Worm (Caenorhabditis elegans) whole organism, young adult: ENCODE results near the gene C07A9.9.

Source experiments
- D2030.7 ChIP-seq: fragments of 200-800 bp; sonication (Bioruptor generic); IDR thresholded peaks from 2 replicates; pipeline ENCODE4 v1.3.6; 2022; ENCODE audit warnings: missing genetic modification reagents, missing genetic modification characterization, missing compliant biosample characterization
- F37B4.10 ChIP-seq: fragments of 200-800 bp; sonication (Bioruptor generic); IDR thresholded peaks from 2 replicates; pipeline ENCODE4 v1.3.6; 2022; ENCODE audit warnings: missing genetic modification characterization, missing compliant biosample characterization
- F39B2.1 ChIP-seq: fragments of 200-800 bp; sonication (Bioruptor generic); IDR thresholded peaks from 2 replicates; pipeline ENCODE4 v1.3.6; 2022; ENCODE audit warnings: missing genetic modification reagents, missing genetic modification characterization, missing compliant biosample characterization
- K12H6.12 ChIP-seq: fragments of 200-800 bp; sonication (Bioruptor generic); optimal IDR thresholded peaks from 2 replicates; lab custom pipeline; 2018; ENCODE audit warnings: mild to moderate bottlenecking, missing genetic modification characterization, missing compliant biosample characterization
- Y53F4B.3 ChIP-seq: fragments of 200-800 bp; sonication (Bioruptor generic); IDR thresholded peaks from 2 replicates; pipeline ENCODE4 v1.3.6; 2022; ENCODE audit warnings: missing genetic modification reagents, missing genetic modification characterization, missing compliant biosample characterization
- Y53G8AR.9 ChIP-seq: fragments of 200-800 bp; sonication (Bioruptor generic); conservative IDR thresholded peaks from 2 replicates; pipeline ENCODE4 v1.3.6; 2022; ENCODE audit warnings: missing genetic modification reagents, missing genetic modification characterization, missing compliant biosample characterization
- Y95B8A.8 ChIP-seq: fragments of 200-800 bp; sonication (Bioruptor generic); IDR thresholded peaks from 2 replicates; pipeline ENCODE4 v1.3.6; 2022; ENCODE audit warnings: missing genetic modification reagents, missing genetic modification characterization, missing compliant biosample characterization
- atf-7 ChIP-seq: sonication (generic microtip); optimal IDR thresholded peaks from 2 replicates; lab custom pipeline; 2017; ENCODE audit warnings: mild to moderate bottlenecking, missing genetic modification characterization, missing compliant biosample characterization
- attf-3 ChIP-seq: fragments of 200-800 bp; sonication (Bioruptor generic); conservative IDR thresholded peaks from 2 replicates; pipeline ENCODE4 v1.3.6; 2022; ENCODE audit warnings: missing genetic modification reagents, missing genetic modification characterization, missing compliant biosample characterization
- attf-6 ChIP-seq: fragments of 200-800 bp; sonication (Bioruptor generic); IDR thresholded peaks from 2 replicates; pipeline ENCODE4 v1.3.6; 2022; ENCODE audit warnings: missing genetic modification reagents, missing genetic modification characterization, missing compliant biosample characterization
- bed-1 ChIP-seq: fragments of 200-800 bp; sonication (Bioruptor generic); IDR thresholded peaks from 2 replicates; pipeline ENCODE4 v1.3.6; 2022; ENCODE audit warnings: missing genetic modification reagents, missing genetic modification characterization, missing compliant biosample characterization
- ccch-3 ChIP-seq: fragments of 200-800 bp; sonication (Bioruptor generic); optimal IDR thresholded peaks from 2 replicates; lab custom pipeline; 2018; ENCODE audit warnings: mild to moderate bottlenecking, missing genetic modification characterization, missing compliant biosample characterization
- cebp-1 ChIP-seq, 2 experiments: fragments of 200-800 bp in 1 of 2; sonication (Bioruptor generic) in 1 of 2; sonication (generic microtip) in 1 of 2; IDR thresholded peaks in 1 of 2; optimal IDR thresholded peaks in 1 of 2; 2 replicates each; pipeline versions ENCODE4 v1.3.6 to Lab custom; 2017 to 2022; ENCODE audit warnings: missing compliant biosample characterization in 2 of 2, missing genetic modification characterization in 2 of 2, mild to moderate bottlenecking in 1 of 2, missing genetic modification reagents in 1 of 2, moderate library complexity in 1 of 2
- ceh-27 ChIP-seq: fragments of 200-800 bp; sonication (Bioruptor generic); optimal IDR thresholded peaks from 2 replicates; lab custom pipeline; 2018; ENCODE audit warnings: mild to moderate bottlenecking, missing genetic modification characterization, moderate library complexity, missing compliant biosample characterization
- ceh-40 ChIP-seq: fragments of 200-800 bp; sonication (Bioruptor generic); IDR thresholded peaks from 2 replicates; pipeline ENCODE4 v1.3.6; 2022; ENCODE audit warnings: missing genetic modification characterization, missing compliant biosample characterization
- ceh-58 ChIP-seq: fragments of 200-800 bp; sonication (Bioruptor generic); IDR thresholded peaks from 2 replicates; pipeline ENCODE4 v1.3.6; 2022; ENCODE audit warnings: missing genetic modification characterization, missing compliant biosample characterization
- ekl-4 ChIP-seq: fragments of 200-800 bp; sonication (Bioruptor generic); IDR thresholded peaks from 2 replicates; pipeline ENCODE4 v1.3.6; 2022; ENCODE audit warnings: missing genetic modification reagents, missing genetic modification characterization, missing compliant biosample characterization
- ets-4 ChIP-seq: fragments of 200-800 bp; sonication (Bioruptor generic); optimal IDR thresholded peaks from 2 replicates; lab custom pipeline; 2018; ENCODE audit warnings: mild to moderate bottlenecking, missing genetic modification characterization, missing compliant biosample characterization
- hlh-12 ChIP-seq: sonication (generic microtip); optimal IDR thresholded peaks from 2 replicates; lab custom pipeline; 2016; ENCODE audit warnings: missing genetic modification characterization, missing compliant biosample characterization
- hmg-20 ChIP-seq: fragments of 200-800 bp; sonication (Bioruptor generic); IDR thresholded peaks from 2 replicates; pipeline ENCODE4 v1.3.6; 2022; ENCODE audit warnings: missing genetic modification reagents, missing genetic modification characterization, missing compliant biosample characterization
- lin-26 ChIP-seq: fragments of 200-800 bp; sonication (Bioruptor generic); IDR thresholded peaks from 2 replicates; pipeline ENCODE4 v1.3.6; 2022; ENCODE audit warnings: missing genetic modification reagents, missing genetic modification characterization, missing compliant biosample characterization
- lin-35 ChIP-seq, 3 experiments: fragments of 150-350 bp in 2 of 3; sonication (generic microtip) in 1 of 3; optimal IDR thresholded peaks; 2 replicates each; lab custom pipeline; 2014 to 2018; ENCODE audit warnings: missing biosample characterization in 3 of 3, missing genetic modification characterization in 3 of 3, missing genetic modification reagents in 3 of 3
- lsl-1 ChIP-seq: fragments of 200-800 bp; sonication (Bioruptor generic); optimal IDR thresholded peaks from 2 replicates; lab custom pipeline; 2018; ENCODE audit warnings: mild to moderate bottlenecking, missing genetic modification characterization, moderate library complexity, missing compliant biosample characterization
- madf-6 ChIP-seq: fragments of 200-800 bp; sonication (Bioruptor generic); IDR thresholded peaks from 2 replicates; pipeline ENCODE4 v1.3.6; 2022; ENCODE audit warnings: missing genetic modification reagents, missing genetic modification characterization, missing compliant biosample characterization
- nfyb-1 ChIP-seq: fragments of 200-800 bp; sonication (Bioruptor generic); IDR thresholded peaks from 2 replicates; pipeline ENCODE4 v1.3.6; 2022; ENCODE audit warnings: missing genetic modification reagents, missing genetic modification characterization, missing compliant biosample characterization
- nhr-120 ChIP-seq: fragments of 200-800 bp; sonication (Bioruptor generic); IDR thresholded peaks from 2 replicates; pipeline ENCODE4 v1.3.6; 2022; ENCODE audit warnings: missing genetic modification characterization, missing compliant biosample characterization
- nhr-179 ChIP-seq: sonication (generic microtip); optimal IDR thresholded peaks from 2 replicates; lab custom pipeline; 2016; ENCODE audit warnings: mild to moderate bottlenecking, missing genetic modification characterization, missing compliant biosample characterization
- nhr-27 ChIP-seq: fragments of 200-800 bp; sonication (Bioruptor generic); optimal IDR thresholded peaks from 2 replicates; lab custom pipeline; 2018; ENCODE audit warnings: mild to moderate bottlenecking, missing genetic modification characterization, moderate library complexity, missing compliant biosample characterization
- nhr-80 ChIP-seq: sonication (generic microtip); optimal IDR thresholded peaks from 2 replicates; lab custom pipeline; 2016; ENCODE audit warnings: missing genetic modification characterization, missing compliant biosample characterization
- rcor-1 ChIP-seq: fragments of 200-800 bp; sonication (Bioruptor generic); IDR thresholded peaks from 2 replicates; pipeline ENCODE4 v1.3.6; 2022; ENCODE audit warnings: missing genetic modification reagents, missing genetic modification characterization, missing compliant biosample characterization
- sdz-38 ChIP-seq: sonication (generic microtip); optimal IDR thresholded peaks from 2 replicates; lab custom pipeline; 2016; ENCODE audit warnings: missing genotype, missing genetic modification characterization, missing compliant biosample characterization
- sea-2 ChIP-seq: fragments of 200-800 bp; sonication (Bioruptor generic); IDR thresholded peaks from 2 replicates; pipeline ENCODE4 v1.3.6; 2022; ENCODE audit warnings: missing genetic modification characterization, missing compliant biosample characterization
- snpc-1.1 ChIP-seq: sonication (generic microtip); optimal IDR thresholded peaks from 2 replicates; lab custom pipeline; 2017; ENCODE audit warnings: missing genetic modification characterization, mild to moderate bottlenecking, missing compliant biosample characterization, antibody characterized with exemption, moderate library complexity, missing genotype, missing genetic modification reagents; ENCODE audit not compliant: insufficient read depth
- snpc-3.4 ChIP-seq: sonication (generic microtip); optimal IDR thresholded peaks from 2 replicates; lab custom pipeline; 2017; ENCODE audit warnings: missing genetic modification characterization, mild to moderate bottlenecking, missing compliant biosample characterization, antibody characterized with exemption, moderate library complexity, missing genotype, missing genetic modification reagents
- snpc-4 ChIP-seq, 5 experiments: fragments of 150-350 bp in 1 of 5; sonication (generic microtip) in 4 of 5; optimal IDR thresholded peaks; 2 replicates each; lab custom pipeline; 2014 to 2018; ENCODE audit warnings: missing genetic modification characterization in 5 of 5, missing biosample characterization in 3 of 5, antibody characterized with exemption in 2 of 5, mild to moderate bottlenecking in 2 of 5, missing compliant biosample characterization in 2 of 5, missing genotype in 2 of 5, moderate library complexity in 2 of 5, missing genetic modification reagents in 1 of 5
- tbp1 ChIP-seq: fragments of 200-800 bp; sonication (Bioruptor generic); optimal IDR thresholded peaks from 2 replicates; lab custom pipeline; 2018; ENCODE audit warnings: mild to moderate bottlenecking, missing genetic modification characterization, missing compliant biosample characterization
- tbx-9 ChIP-seq: sonication (generic microtip); optimal IDR thresholded peaks from 2 replicates; lab custom pipeline; 2016; ENCODE audit warnings: borderline replicate concordance, missing genetic modification characterization, inconsistent platforms, missing compliant biosample characterization
- tlf-1 ChIP-seq: fragments of 200-800 bp; sonication (Bioruptor generic); optimal IDR thresholded peaks from 2 replicates; lab custom pipeline; 2018; ENCODE audit warnings: mild to moderate bottlenecking, missing genetic modification characterization, missing compliant biosample characterization
- zfh-2 ChIP-seq: fragments of 200-800 bp; sonication (Bioruptor generic); conservative IDR thresholded peaks from 2 replicates; pipeline ENCODE4 v1.3.6; 2022; ENCODE audit warnings: missing genetic modification reagents, missing genetic modification characterization, missing compliant biosample characterization
- zim-3 ChIP-seq: sonication (generic microtip); optimal IDR thresholded peaks from 2 replicates; lab custom pipeline; 2017; ENCODE audit warnings: mild to moderate bottlenecking, missing genetic modification characterization, moderate library complexity, missing compliant biosample characterization
- ztf-18 ChIP-seq: sonication (generic microtip); optimal IDR thresholded peaks from 2 replicates; lab custom pipeline; 2016; ENCODE audit warnings: missing genotype, mild to moderate bottlenecking, missing genetic modification characterization, missing compliant biosample characterization
- ztf-22 ChIP-seq: fragments of 200-800 bp; sonication (Bioruptor generic); optimal IDR thresholded peaks from 2 replicates; lab custom pipeline; 2018; ENCODE audit warnings: mild to moderate bottlenecking, missing genetic modification characterization, moderate library complexity, missing compliant biosample characterization
- ztf-25 ChIP-seq: fragments of 200-800 bp; sonication (Bioruptor generic); IDR thresholded peaks from 2 replicates; pipeline ENCODE4 v1.3.6; 2022; ENCODE audit warnings: missing genetic modification reagents, missing genetic modification characterization, missing compliant biosample characterization

C07A9.9 gene

DNA sequence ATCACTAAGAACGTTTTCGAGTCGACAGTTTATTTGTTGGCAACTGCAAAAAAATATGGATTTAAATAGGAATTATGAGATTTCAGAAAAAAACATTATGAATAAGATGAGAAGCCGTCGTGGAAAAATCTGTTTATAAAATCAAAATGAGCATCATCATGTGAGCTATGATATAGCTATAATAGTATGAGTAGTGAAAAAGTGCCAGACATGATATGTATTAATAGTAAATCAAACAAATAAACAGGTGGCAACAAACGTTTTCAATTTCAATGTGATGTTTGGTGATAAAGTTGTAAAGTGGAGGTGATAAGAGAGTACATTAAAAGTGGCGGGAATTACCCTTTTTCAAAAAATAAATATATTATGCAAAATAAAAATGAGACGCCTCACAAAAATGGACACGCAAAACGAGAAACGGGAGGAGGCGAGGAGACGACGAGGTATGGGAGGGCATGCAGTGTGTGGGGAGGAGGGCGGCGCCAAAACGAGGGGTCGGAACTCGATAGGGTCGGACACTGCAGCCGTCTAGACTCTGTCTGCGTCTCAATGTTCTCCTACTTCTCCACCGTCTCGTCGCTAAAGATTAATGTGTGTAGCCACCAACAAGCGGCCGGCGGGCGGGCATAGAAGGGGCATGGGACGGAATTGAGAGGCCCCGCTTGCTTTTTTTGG lies at the start of gene C07A9.9 (continued):
- TF ChIP-seq K12H6.12 (peak; percentile 67), rcor-1 (no peak; the same call in 1 of the 2 replicates), snpc-3.4 (no peak), tbp1 (GFP tag; lab: Kevin White, UChicago) (no peak), Y95B8A.8 (GFP tag; lab: Robert Waterston, UW) (no peak), nhr-27 (no peak), sea-2 (no peak), ceh-27 (GFP tag; lab: Kevin White, UChicago) (peak; percentile 56), attf-3 (no peak), nhr-120 (no peak), ztf-18 (tag; lab: Kevin White, UChicago) (peak; percentile 28), atf-7 (tag; lab: Kevin White, UChicago) (no peak), bed-1 (GFP tag; lab: Robert Waterston, UW) (no peak), D2030.7 (GFP tag; lab: Robert Waterston, UW) (no peak), ztf-22 (GFP tag; lab: Kevin White, UChicago) (no peak), nhr-80 (tag; lab: Kevin White, UChicago) (peak; percentile 95), ekl-4 (GFP tag; lab: Robert Waterston, UW) (peak; percentile 54; the same call in 1 of the 2 replicates), snpc-4 (GFP tag; optimal IDR thresholded peaks at IDR 0.05; lab: Kevin White, UChicago) (no peak), snpc-4 (tag; optimal IDR thresholded peaks at IDR 0.05; lab: Kevin White, UChicago) (peak in 2 of 4 experiments; percentile 23 to 35), ceh-40 (GFP tag; lab: Robert Waterston, UW) (no peak), madf-6 (GFP tag; lab: Robert Waterston, UW) (no peak), hlh-12 (no peak), Y53F4B.3 (GFP tag; lab: Robert Waterston, UW) (no peak), nhr-179 (tag; lab: Kevin White, UChicago) (no peak), F37B4.10 (GFP tag; lab: Robert Waterston, UW) (no peak), ccch-3 (GFP tag; lab: Kevin White, UChicago) (no peak), ztf-25 (GFP tag; lab: Robert Waterston, UW) (no peak), F39B2.1 (GFP tag; lab: Robert Waterston, UW) (no peak), ceh-58 (GFP tag; lab: Robert Waterston, UW) (no peak), zim-3 (no peak), Y53G8AR.9 (no peak), sdz-38 (no peak), nfyb-1 (GFP tag; lab: Robert Waterston, UW) (0 out of 2 replicates have a peak, but pooled peaks have one; percentile 63), snpc-1.1 (tag; lab: Kevin White, UChicago) (peak; percentile 37), hmg-20 (GFP tag; lab: Robert Waterston, UW) (no peak), ets-4 (GFP tag; lab: Kevin White, UChicago) (peak; percentile 78), attf-6 (no peak), lin-26 (GFP tag; lab: Robert Waterston, UW) (no peak), zfh-2 (GFP tag; lab: Robert Waterston, UW) (peak; percentile 99), cebp-1 (GFP tag; IDR thresholded peaks at IDR 0.05; lab: Robert Waterston, UW) (no peak), cebp-1 (tag; optimal IDR thresholded peaks at IDR 0.05; lab: Kevin White, UChicago) (no peak), tbx-9 (no peak), tlf-1 (GFP tag; lab: Kevin White, UChicago) (no peak), lsl-1 (GFP tag; lab: Kevin White, UChicago) (no peak), lin-35 (GFP tag; optimal IDR thresholded peaks at IDR 0.05; lab: Kevin White, UChicago) (peak in 1 of 3 experiments; percentile 61)
